Fruit fly (Drosophila melanogaster) whole organism, embryonic: ENCODE results near the gene sosie.
A peak's percentile ranks its signal among the peaks of the same experiment; 100 is the strongest.

Source experiments
- Adf1 ChIP-seq: fragments of 200-800 bp; sonication (Bioruptor generic); IDR thresholded peaks from 2 replicates; pipeline ENCODE4 v1.3.6; 2022; ENCODE audit warnings: missing biosample characterization, missing genetic modification characterization
- B-H1 ChIP-seq: fragments of 200-800 bp; sonication (Bioruptor generic); IDR thresholded peaks from 3 replicates; pipeline ENCODE4 v1.3.6; 2022; ENCODE audit warnings: missing biosample characterization, missing genetic modification characterization
- BEAF-32 ChIP-seq: fragments of 200-800 bp; sonication (Bioruptor generic); optimal IDR thresholded peaks from 3 replicates; lab custom pipeline; 2017; ENCODE audit warnings: missing biosample characterization, missing genetic modification characterization, mild to moderate bottlenecking, moderate library complexity, missing genetic modification reagents
- CG10147 ChIP-seq: fragments of 200-800 bp; sonication (Bioruptor generic); optimal IDR thresholded peaks from 2 replicates; lab custom pipeline; 2019; ENCODE audit warnings: missing biosample characterization, mild to moderate bottlenecking, missing genetic modification characterization, moderate library complexity
- CG10274 ChIP-seq: fragments of 200-800 bp; sonication (Bioruptor generic); optimal IDR thresholded peaks from 3 replicates; lab custom pipeline; 2017; ENCODE audit warnings: missing biosample characterization, mild to moderate bottlenecking, missing genetic modification characterization
- CG10366 ChIP-seq: fragments of 200-800 bp; sonication (Bioruptor generic); IDR thresholded peaks from 2 replicates; pipeline ENCODE4 v1.3.6; 2022; ENCODE audit warnings: missing biosample characterization, missing genetic modification characterization
- CG11247 ChIP-seq: fragments of 200-800 bp; sonication (Bioruptor generic); IDR thresholded peaks from 2 replicates; pipeline ENCODE4 v1.3.6; 2022; ENCODE audit warnings: missing biosample characterization, missing genetic modification characterization
- CG12391 ChIP-seq: fragments of 200-800 bp; sonication (Bioruptor generic); optimal IDR thresholded peaks from 3 replicates; lab custom pipeline; 2018; ENCODE audit warnings: missing biosample characterization, mild to moderate bottlenecking, missing genetic modification characterization, moderate library complexity
- CG14441 ChIP-seq: fragments of 200-800 bp; sonication (Bioruptor generic); IDR thresholded peaks from 2 replicates; pipeline ENCODE4 v1.3.6; 2022; ENCODE audit warnings: missing biosample characterization, missing genetic modification characterization
- CG15011 ChIP-seq: fragments of 200-800 bp; sonication (Bioruptor generic); optimal IDR thresholded peaks from 3 replicates; lab custom pipeline; 2018; ENCODE audit warnings: missing biosample characterization, mild to moderate bottlenecking, missing genetic modification characterization
- CG15073 ChIP-seq: fragments of 200-800 bp; sonication (Bioruptor generic); optimal IDR thresholded peaks from 2 replicates; lab custom pipeline; 2016; ENCODE audit warnings: missing biosample characterization, missing genetic modification characterization
- CG15479 ChIP-seq: fragments of 200-800 bp; sonication (Bioruptor generic); optimal IDR thresholded peaks from 3 replicates; lab custom pipeline; 2019; ENCODE audit warnings: missing biosample characterization, mild to moderate bottlenecking, missing genetic modification characterization, moderate library complexity
- CG1603 ChIP-seq: fragments of 200-800 bp; sonication (Bioruptor generic); optimal IDR thresholded peaks from 2 replicates; lab custom pipeline; 2019; ENCODE audit warnings: missing biosample characterization, mild to moderate bottlenecking, missing genetic modification characterization, moderate library complexity
- CG16863 ChIP-seq: fragments of 200-800 bp; sonication (Bioruptor generic); optimal IDR thresholded peaks from 3 replicates; lab custom pipeline; 2016; ENCODE audit warnings: missing biosample characterization, missing genetic modification characterization
- CG32772 ChIP-seq: fragments of 200-800 bp; sonication (Bioruptor generic); IDR thresholded peaks from 2 replicates; pipeline ENCODE4 v1.3.6; 2022; ENCODE audit warnings: missing biosample characterization, missing genetic modification characterization
- CG3995 ChIP-seq: fragments of 200-800 bp; sonication (Bioruptor generic); optimal IDR thresholded peaks from 3 replicates; lab custom pipeline; 2016; ENCODE audit warnings: missing biosample characterization, missing genetic modification characterization
- CG43689 ChIP-seq: fragments of 200-800 bp; sonication (Bioruptor generic); IDR thresholded peaks from 2 replicates; pipeline ENCODE4 v1.3.6; 2022; ENCODE audit warnings: missing biosample characterization, missing genetic modification characterization
- CG5180 ChIP-seq: fragments of 200-800 bp; sonication (Bioruptor generic); optimal IDR thresholded peaks from 3 replicates; lab custom pipeline; 2017; ENCODE audit warnings: missing biosample characterization, missing genetic modification characterization, mild to moderate bottlenecking, moderate library complexity, missing genetic modification reagents
- CG5245 ChIP-seq: fragments of 200-800 bp; sonication (Bioruptor generic); optimal IDR thresholded peaks from 3 replicates; lab custom pipeline; 2016; ENCODE audit warnings: missing biosample characterization, missing genetic modification characterization
- CG6689 ChIP-seq: fragments of 200-800 bp; sonication (Bioruptor generic); IDR thresholded peaks from 2 replicates; pipeline ENCODE4 v1.3.6; 2022; ENCODE audit warnings: missing biosample characterization, missing genetic modification characterization
- CG6854 ChIP-seq: fragments of 200-800 bp; sonication (Bioruptor generic); optimal IDR thresholded peaks from 3 replicates; lab custom pipeline; 2017; ENCODE audit warnings: missing biosample characterization, mild to moderate bottlenecking, missing genetic modification characterization
- CG7786 ChIP-seq: fragments of 200-800 bp; sonication (Bioruptor generic); optimal IDR thresholded peaks from 2 replicates; lab custom pipeline; 2016; ENCODE audit warnings: missing biosample characterization, missing genetic modification characterization
- CG7987 ChIP-seq: fragments of 200-800 bp; sonication (Bioruptor generic); optimal IDR thresholded peaks from 2 replicates; lab custom pipeline; 2018; ENCODE audit warnings: missing biosample characterization, mild to moderate bottlenecking, missing genetic modification characterization, moderate library complexity
- CG9215 ChIP-seq: fragments of 200-800 bp; sonication (Bioruptor generic); IDR thresholded peaks from 2 replicates; pipeline ENCODE4 v1.3.6; 2022; ENCODE audit warnings: missing biosample characterization, missing genetic modification characterization
- CG9932 ChIP-seq: fragments of 200-800 bp; sonication (Bioruptor generic); IDR thresholded peaks from 2 replicates; pipeline ENCODE4 v1.3.6; 2022; ENCODE audit warnings: missing biosample characterization, missing genetic modification characterization
- Doc3 ChIP-seq: fragments of 200-800 bp; sonication (Bioruptor generic); IDR thresholded peaks from 3 replicates; pipeline ENCODE4 v1.3.6; 2022; ENCODE audit warnings: missing biosample characterization, missing genetic modification characterization; ENCODE audit not compliant: partially characterized antibody
- ERR ChIP-seq: fragments of 200-800 bp; sonication (Bioruptor generic); optimal IDR thresholded peaks from 2 replicates; lab custom pipeline; 2016; ENCODE audit warnings: missing biosample characterization, missing genetic modification characterization
- Gsc ChIP-seq: fragments of 200-800 bp; sonication (Bioruptor generic); IDR thresholded peaks from 2 replicates; pipeline ENCODE4 v1.3.6; 2022; ENCODE audit warnings: missing biosample characterization, missing genetic modification characterization
- H15 ChIP-seq: fragments of 200-800 bp; sonication (Bioruptor generic); IDR thresholded peaks from 3 replicates; pipeline ENCODE4 v1.3.6; 2022; ENCODE audit warnings: missing biosample characterization, missing genetic modification characterization
- Hey ChIP-seq: fragments of 200-800 bp; sonication (Bioruptor generic); optimal IDR thresholded peaks from 3 replicates; lab custom pipeline; 2018; ENCODE audit warnings: missing biosample characterization, mild to moderate bottlenecking, missing genetic modification characterization
- MBD-R2 ChIP-seq: fragments of 200-800 bp; sonication (Bioruptor generic); IDR thresholded peaks from 2 replicates; pipeline ENCODE4 v1.3.6; 2022; ENCODE audit warnings: missing biosample characterization, missing genetic modification characterization
- Mad ChIP-seq: fragments of 200-800 bp; sonication (Bioruptor generic); optimal IDR thresholded peaks from 2 replicates; lab custom pipeline; 2016; ENCODE audit warnings: missing biosample characterization, missing genetic modification characterization
- aop ChIP-seq: fragments of 200-800 bp; sonication (Bioruptor generic); IDR thresholded peaks from 2 replicates; pipeline ENCODE4 v1.3.6; 2022; ENCODE audit warnings: missing biosample characterization, missing genetic modification characterization
- az2 ChIP-seq: fragments of 200-800 bp; sonication (Bioruptor generic); optimal IDR thresholded peaks from 3 replicates; lab custom pipeline; 2016; ENCODE audit warnings: missing biosample characterization, missing genetic modification characterization
- bowl ChIP-seq: fragments of 200-800 bp; sonication (Bioruptor generic); IDR thresholded peaks from 2 replicates; pipeline ENCODE4 v1.3.6; 2022; ENCODE audit warnings: missing biosample characterization, missing genetic modification characterization
- btn ChIP-seq: fragments of 200-800 bp; sonication (Bioruptor generic); optimal IDR thresholded peaks from 2 replicates; lab custom pipeline; 2016; ENCODE audit warnings: missing biosample characterization, missing genetic modification characterization
- caup ChIP-seq: fragments of 200-800 bp; sonication (Bioruptor generic); optimal IDR thresholded peaks from 3 replicates; lab custom pipeline; 2017; ENCODE audit warnings: missing biosample characterization, mild to moderate bottlenecking, missing genetic modification characterization, moderate library complexity; ENCODE audit not compliant: severe bottlenecking
- da ChIP-seq: fragments of 200-800 bp; sonication (Bioruptor generic); optimal IDR thresholded peaks from 2 replicates; lab custom pipeline; 2016; ENCODE audit warnings: missing biosample characterization, missing genetic modification characterization
- dm ChIP-seq: fragments of 200-800 bp; sonication (Bioruptor generic); optimal IDR thresholded peaks from 3 replicates; lab custom pipeline; 2016; ENCODE audit warnings: missing biosample characterization, missing genetic modification characterization
- gem ChIP-seq: fragments of 200-800 bp; sonication (Bioruptor generic); optimal IDR thresholded peaks from 2 replicates; lab custom pipeline; 2019; ENCODE audit warnings: missing biosample characterization, mild to moderate bottlenecking, missing genetic modification characterization, moderate library complexity
- jigr1 ChIP-seq: fragments of 200-800 bp; sonication (Bioruptor generic); IDR thresholded peaks from 3 replicates; pipeline ENCODE4 v1.3.6; 2022; ENCODE audit warnings: missing biosample characterization, missing genetic modification characterization
- pho ChIP-seq: fragments of 200-800 bp; sonication (Bioruptor generic); optimal IDR thresholded peaks from 2 replicates; lab custom pipeline; 2016; ENCODE audit warnings: missing biosample characterization, missing genetic modification characterization
- pnt ChIP-seq: fragments of 200-800 bp; sonication (Bioruptor generic); optimal IDR thresholded peaks from 3 replicates; lab custom pipeline; 2016; ENCODE audit warnings: missing biosample characterization, missing genetic modification characterization
- run ChIP-seq: fragments of 200-800 bp; sonication (Bioruptor generic); optimal IDR thresholded peaks from 3 replicates; lab custom pipeline; 2018; ENCODE audit warnings: missing biosample characterization, mild to moderate bottlenecking, missing genetic modification characterization
- sug ChIP-seq: fragments of 200-800 bp; optimal IDR thresholded peaks from 2 replicates; lab custom pipeline; 2019; ENCODE audit warnings: missing biosample characterization, mild to moderate bottlenecking, missing genetic modification characterization, moderate library complexity
- tin ChIP-seq: fragments of 200-800 bp; sonication (Bioruptor generic); optimal IDR thresholded peaks from 3 replicates; lab custom pipeline; 2016; ENCODE audit warnings: missing biosample characterization, missing genetic modification characterization
- tx ChIP-seq: fragments of 200-800 bp; sonication (Bioruptor generic); optimal IDR thresholded peaks from 2 replicates; lab custom pipeline; 2016; ENCODE audit warnings: missing biosample characterization, missing genetic modification characterization
- vfl ChIP-seq: fragments of 200-800 bp; sonication (Bioruptor generic); optimal IDR thresholded peaks from 2 replicates; lab custom pipeline; 2016; ENCODE audit warnings: missing biosample characterization, missing genetic modification characterization
- zfh2 ChIP-seq: fragments of 200-800 bp; sonication (Bioruptor generic); optimal IDR thresholded peaks from 2 replicates; lab custom pipeline; 2016; ENCODE audit warnings: missing biosample characterization, missing genetic modification characterization

sosie gene

dm6 chr3R:24875939-24876842 lies 42.4 kb downstream of the sosie start, which contains the start of gene CG3744 (continued):
- TF ChIP-seq zfh2 (GFP tag; lab: Kevin White, UChicago), result peak; percentile 89
- peak; percentile 90 for TF ChIP-seq az2 (GFP tag; lab: Kevin White, UChicago)
- peak; percentile 82 for TF ChIP-seq CG5245 (GFP tag; lab: Kevin White, UChicago)
- peak; percentile 85 for TF ChIP-seq CG10147 (GFP tag; lab: Kevin White, UChicago)
- TF ChIP-seq BEAF-32 (GFP tag; lab: Kevin White, UChicago), result peak; percentile 92
- peak; percentile 52 for TF ChIP-seq CG7987
- peak; percentile 82 for TF ChIP-seq CG43689 (GFP tag; lab: Robert Waterston, UW)
- peak; percentile 73 for TF ChIP-seq vfl (GFP tag; lab: Kevin White, UChicago)
- peak; percentile 99 for TF ChIP-seq CG9932 (GFP tag; lab: Robert Waterston, UW)
- TF ChIP-seq dm (GFP tag; lab: Kevin White, UChicago), result no peak
- TF ChIP-seq CG1603 (tag; lab: Kevin White, UChicago), result peak; percentile 66
- TF ChIP-seq bowl (GFP tag; lab: Robert Waterston, UW), result peak; percentile 86
- peak; percentile 86 for TF ChIP-seq CG15479 (GFP tag; lab: Kevin White, UChicago)
- peak; percentile 96 for TF ChIP-seq Doc3 (GFP tag; lab: Robert Waterston, UW)
- TF ChIP-seq jigr1 (GFP tag; lab: Robert Waterston, UW), result peak; percentile 81; the same call in 2 of the 3 replicates
- peak; percentile 59 for TF ChIP-seq CG16863
- TF ChIP-seq ERR (GFP tag; lab: Kevin White, UChicago), result peak; percentile 61
- TF ChIP-seq sug (tag; lab: Kevin White, UChicago), result peak; percentile 93
- peak; percentile 93 for TF ChIP-seq CG6689 (GFP tag; lab: Robert Waterston, UW)
- peak; percentile 96 for TF ChIP-seq CG11247 (GFP tag; lab: Robert Waterston, UW)
- TF ChIP-seq pho (GFP tag; lab: Kevin White, UChicago), result peak; percentile 58
- peak; percentile 92 for TF ChIP-seq CG9215 (GFP tag; lab: Robert Waterston, UW)
- peak; percentile 79 for TF ChIP-seq Adf1 (GFP tag; lab: Robert Waterston, UW)
- TF ChIP-seq CG15073 (GFP tag; lab: Kevin White, UChicago), result peak; percentile 49
- no peak for TF ChIP-seq da (GFP tag; lab: Kevin White, UChicago)
- TF ChIP-seq caup (GFP tag; lab: Kevin White, UChicago), result peak; percentile 93
- TF ChIP-seq CG3995 (GFP tag; lab: Kevin White, UChicago), result peak; percentile 23
- no peak for TF ChIP-seq btn (GFP tag; lab: Kevin White, UChicago)
- TF ChIP-seq run (tag; lab: Kevin White, UChicago), result peak; percentile 63
- TF ChIP-seq CG12391 (tag; lab: Kevin White, UChicago), result peak; percentile 96
- TF ChIP-seq Gsc (GFP tag; lab: Robert Waterston, UW), result peak; percentile 65
- TF ChIP-seq CG5180 (GFP tag; lab: Kevin White, UChicago), result no peak
- peak; percentile 9 for TF ChIP-seq Hey
- TF ChIP-seq CG10366 (GFP tag; lab: Robert Waterston, UW), result peak; percentile 95
- peak; percentile 93 for TF ChIP-seq CG32772 (GFP tag; lab: Robert Waterston, UW)
- TF ChIP-seq tx (GFP tag; lab: Kevin White, UChicago), result peak; percentile 63
- peak; percentile 92 for TF ChIP-seq B-H1 (GFP tag; lab: Robert Waterston, UW)
- TF ChIP-seq Mad, result peak; percentile 81
- peak; percentile 57 for TF ChIP-seq CG10274 (GFP tag; lab: Kevin White, UChicago)
- TF ChIP-seq MBD-R2 (GFP tag; lab: Robert Waterston, UW), result peak; percentile 90
- peak; percentile 94 for TF ChIP-seq CG14441 (GFP tag; lab: Robert Waterston, UW)
- TF ChIP-seq tin, result peak; percentile 95
- TF ChIP-seq CG15011 (GFP tag; lab: Kevin White, UChicago), result peak; percentile 53
- peak; percentile 95 for TF ChIP-seq gem (tag; lab: Kevin White, UChicago)
- TF ChIP-seq pnt, result peak; percentile 82
- peak; percentile 93 for TF ChIP-seq H15 (GFP tag; lab: Robert Waterston, UW)
- peak; percentile 73 for TF ChIP-seq CG7786 (GFP tag; lab: Kevin White, UChicago)
- TF ChIP-seq aop, result peak; percentile 90; the same call in 1 of the 2 replicates
- peak; percentile 70 for TF ChIP-seq CG6854 (GFP tag; lab: Kevin White, UChicago)
